Fruit fly (Drosophila melanogaster) whole organism, embryonic: ENCODE measurements around the gene CG5565.

Experiments
- Antp ChIP-seq: fragments of 200-800 bp; sonication (Bioruptor generic); optimal IDR thresholded peaks from 3 replicates; lab custom pipeline; 2016; ENCODE audit warnings: missing biosample characterization, missing genetic modification characterization
- Bdp1 ChIP-seq: fragments of 200-800 bp; sonication (Bioruptor generic); optimal IDR thresholded peaks from 3 replicates; lab custom pipeline; 2016; ENCODE audit warnings: missing biosample characterization, missing genetic modification characterization
- Blimp-1 ChIP-seq: fragments of 200-800 bp; sonication (Bioruptor generic); optimal IDR thresholded peaks from 3 replicates; lab custom pipeline; 2018; ENCODE audit warnings: missing biosample characterization, missing genetic modification characterization, mild to moderate bottlenecking, moderate library complexity, missing genetic modification reagents
- CG1024 ChIP-seq: fragments of 200-800 bp; sonication (Bioruptor generic); IDR thresholded peaks from 2 replicates; pipeline ENCODE4 v1.3.6; 2022; ENCODE audit warnings: missing biosample characterization, missing genetic modification characterization
- CG10366 ChIP-seq: fragments of 200-800 bp; sonication (Bioruptor generic); IDR thresholded peaks from 2 replicates; pipeline ENCODE4 v1.3.6; 2022; ENCODE audit warnings: missing biosample characterization, missing genetic modification characterization
- CG1233 ChIP-seq: fragments of 200-800 bp; sonication (Bioruptor generic); optimal IDR thresholded peaks from 4 replicates; lab custom pipeline; 2018; ENCODE audit warnings: missing biosample characterization, mild to moderate bottlenecking, missing genetic modification characterization
- CG15073 ChIP-seq: fragments of 200-800 bp; sonication (Bioruptor generic); optimal IDR thresholded peaks from 2 replicates; lab custom pipeline; 2016; ENCODE audit warnings: missing biosample characterization, missing genetic modification characterization
- CG15479 ChIP-seq: fragments of 200-800 bp; sonication (Bioruptor generic); optimal IDR thresholded peaks from 3 replicates; lab custom pipeline; 2019; ENCODE audit warnings: missing biosample characterization, mild to moderate bottlenecking, missing genetic modification characterization, moderate library complexity
- CG17802 ChIP-seq: fragments of 200-800 bp; sonication (Bioruptor generic); optimal IDR thresholded peaks from 2 replicates; lab custom pipeline; 2018; ENCODE audit warnings: missing biosample characterization, mild to moderate bottlenecking, missing genetic modification characterization, moderate library complexity
- CG2712 ChIP-seq: fragments of 200-800 bp; optimal IDR thresholded peaks from 3 replicates; lab custom pipeline; 2019; ENCODE audit warnings: missing biosample characterization, mild to moderate bottlenecking, missing genetic modification characterization, moderate library complexity
- CG3065 ChIP-seq: fragments of 200-800 bp; sonication (Bioruptor generic); optimal IDR thresholded peaks from 2 replicates; lab custom pipeline; 2016; ENCODE audit warnings: missing biosample characterization, missing genetic modification characterization
- CG31388 ChIP-seq: fragments of 200-800 bp; sonication (Bioruptor generic); optimal IDR thresholded peaks from 2 replicates; lab custom pipeline; 2016; ENCODE audit warnings: missing biosample characterization, missing genetic modification characterization
- CG3163 ChIP-seq: fragments of 200-800 bp; sonication (Bioruptor generic); optimal IDR thresholded peaks from 3 replicates; lab custom pipeline; 2016; ENCODE audit warnings: missing biosample characterization, missing genetic modification characterization
- CG4360 ChIP-seq: fragments of 200-800 bp; sonication (Bioruptor generic); IDR thresholded peaks from 2 replicates; pipeline ENCODE4 v1.3.6; 2022; ENCODE audit warnings: missing biosample characterization, missing genetic modification characterization
- CG6272 ChIP-seq: fragments of 200-800 bp; sonication (Bioruptor generic); IDR thresholded peaks from 2 replicates; pipeline ENCODE4 v1.3.6; 2022; ENCODE audit warnings: missing biosample characterization, missing genetic modification characterization
- CG6791 ChIP-seq: fragments of 200-800 bp; sonication (Bioruptor generic); IDR thresholded peaks from 3 replicates; pipeline ENCODE4 v1.3.6; 2022; ENCODE audit warnings: missing biosample characterization, missing genetic modification characterization; ENCODE audit not compliant: partially characterized antibody
- CG6854 ChIP-seq: fragments of 200-800 bp; sonication (Bioruptor generic); optimal IDR thresholded peaks from 3 replicates; lab custom pipeline; 2017; ENCODE audit warnings: missing biosample characterization, mild to moderate bottlenecking, missing genetic modification characterization
- CG8924 ChIP-seq: fragments of 200-800 bp; optimal IDR thresholded peaks from 3 replicates; lab custom pipeline; 2019; ENCODE audit warnings: missing biosample characterization, mild to moderate bottlenecking, missing genetic modification characterization, moderate library complexity
- D19A ChIP-seq: fragments of 200-800 bp; optimal IDR thresholded peaks from 3 replicates; lab custom pipeline; 2019; ENCODE audit warnings: missing biosample characterization, mild to moderate bottlenecking, missing genetic modification characterization, moderate library complexity
- Dref ChIP-seq: fragments of 200-800 bp; sonication (Bioruptor generic); IDR thresholded peaks from 2 replicates; pipeline ENCODE4 v1.3.6; 2022; ENCODE audit warnings: missing biosample characterization, missing genetic modification characterization
- Hmr ChIP-seq: fragments of 200-800 bp; sonication (Bioruptor generic); optimal IDR thresholded peaks from 3 replicates; lab custom pipeline; 2017; ENCODE audit warnings: mild to moderate bottlenecking, missing biosample characterization, missing genetic modification reagents, missing genetic modification characterization
- Hr78 ChIP-seq, 2 experiments: fragments of 200-800 bp in 1 of 2; fragments of >200 bp in 1 of 2; sonication (Bioruptor generic) in 1 of 2; optimal IDR thresholded peaks; 2 replicates each; lab custom pipeline; 2017 to 2019; ENCODE audit warnings: missing biosample characterization in 2 of 2, missing genetic modification characterization in 2 of 2, mild to moderate bottlenecking in 1 of 2, moderate library complexity in 1 of 2
- MBD-R2 ChIP-seq: fragments of 200-800 bp; sonication (Bioruptor generic); IDR thresholded peaks from 2 replicates; pipeline ENCODE4 v1.3.6; 2022; ENCODE audit warnings: missing biosample characterization, missing genetic modification characterization
- Mrtf ChIP-seq: fragments of 200-800 bp; sonication (Bioruptor generic); IDR thresholded peaks from 3 replicates; pipeline ENCODE4 v1.3.6; 2022; ENCODE audit warnings: missing biosample characterization, missing genetic modification characterization
- NC2α ChIP-seq: fragments of 200-800 bp; sonication (Bioruptor generic); optimal IDR thresholded peaks from 2 replicates; lab custom pipeline; 2016; ENCODE audit warnings: missing biosample characterization, missing genetic modification characterization
- Sry-β ChIP-seq: fragments of 200-800 bp; sonication (Bioruptor generic); optimal IDR thresholded peaks from 2 replicates; lab custom pipeline; 2018; ENCODE audit warnings: missing biosample characterization, mild to moderate bottlenecking, missing genetic modification characterization, moderate library complexity
- Sry-δ ChIP-seq: fragments of 200-800 bp; sonication (Bioruptor generic); optimal IDR thresholded peaks from 2 replicates; lab custom pipeline; 2016; ENCODE audit warnings: missing biosample characterization, missing genetic modification characterization
- ac ChIP-seq: fragments of 200-800 bp; sonication (Bioruptor generic); optimal IDR thresholded peaks from 3 replicates; lab custom pipeline; 2017; ENCODE audit warnings: missing biosample characterization, mild to moderate bottlenecking, missing genetic modification characterization
- bcd ChIP-seq: fragments of 200-800 bp; sonication (Bioruptor generic); optimal IDR thresholded peaks from 2 replicates; lab custom pipeline; 2017; ENCODE audit warnings: missing biosample characterization, mild to moderate bottlenecking, missing genetic modification characterization
- bigmax ChIP-seq: fragments of 200-800 bp; sonication (Bioruptor generic); optimal IDR thresholded peaks from 2 replicates; lab custom pipeline; 2018; ENCODE audit warnings: missing biosample characterization, mild to moderate bottlenecking, missing genetic modification characterization
- crol ChIP-seq: fragments of 200-800 bp; sonication (Bioruptor generic); IDR thresholded peaks from 2 replicates; pipeline ENCODE4 v1.3.6; 2022; ENCODE audit warnings: missing biosample characterization, missing genetic modification characterization
- ems ChIP-seq: fragments of 200-800 bp; sonication (Bioruptor generic); optimal IDR thresholded peaks from 3 replicates; lab custom pipeline; 2016; ENCODE audit warnings: missing biosample characterization, missing genetic modification characterization
- en ChIP-seq: fragments of 200-800 bp; sonication (Bioruptor generic); optimal IDR thresholded peaks from 2 replicates; lab custom pipeline; 2016; ENCODE audit warnings: missing biosample characterization, missing genetic modification characterization
- esg ChIP-seq: fragments of 200-800 bp; sonication (Bioruptor generic); conservative IDR thresholded peaks from 2 replicates; pipeline ENCODE4 v1.3.6; 2022; ENCODE audit warnings: missing biosample characterization, missing genetic modification characterization
- fu2 ChIP-seq: fragments of 200-800 bp; sonication (Bioruptor generic); optimal IDR thresholded peaks from 2 replicates; lab custom pipeline; 2016; ENCODE audit warnings: missing biosample characterization, missing genetic modification characterization
- gcm2 ChIP-seq: fragments of 200-800 bp; sonication (Bioruptor generic); optimal IDR thresholded peaks from 2 replicates; lab custom pipeline; 2016; ENCODE audit warnings: missing biosample characterization, missing genetic modification characterization
- gem ChIP-seq: fragments of 200-800 bp; sonication (Bioruptor generic); optimal IDR thresholded peaks from 2 replicates; lab custom pipeline; 2019; ENCODE audit warnings: missing biosample characterization, mild to moderate bottlenecking, missing genetic modification characterization, moderate library complexity
- gro ChIP-seq: fragments of 200-800 bp; sonication (Bioruptor generic); optimal IDR thresholded peaks from 2 replicates; lab custom pipeline; 2016; ENCODE audit warnings: missing biosample characterization, missing genetic modification characterization
- gt ChIP-seq: fragments of 200-800 bp; sonication (Bioruptor generic); IDR thresholded peaks from 2 replicates; pipeline ENCODE4 v1.3.6; 2022; ENCODE audit warnings: missing biosample characterization, missing genetic modification characterization
- hbn ChIP-seq: fragments of 200-800 bp; sonication (Bioruptor generic); IDR thresholded peaks from 2 replicates; pipeline ENCODE4 v1.3.6; 2022; ENCODE audit warnings: missing biosample characterization, missing genetic modification characterization; ENCODE audit not compliant: partially characterized antibody
- hth ChIP-seq: fragments of >200 bp; optimal IDR thresholded peaks from 2 replicates; lab custom pipeline; 2017; ENCODE audit warnings: inconsistent platforms
- insv ChIP-seq, 2 experiments: fragments of 200-800 bp; sonication (Bioruptor generic); optimal IDR thresholded peaks; 3 replicates each; lab custom pipeline; 2016 to 2018; ENCODE audit warnings: missing biosample characterization in 2 of 2, missing genetic modification characterization in 2 of 2
- lmd ChIP-seq: fragments of 200-800 bp; sonication (Bioruptor generic); IDR thresholded peaks from 2 replicates; pipeline ENCODE4 v1.3.6; 2022; ENCODE audit warnings: missing biosample characterization, missing genetic modification characterization
- nerfin-2 ChIP-seq: fragments of 200-800 bp; sonication (Bioruptor generic); IDR thresholded peaks from 2 replicates; pipeline ENCODE4 v1.3.6; 2022; ENCODE audit warnings: missing biosample characterization, missing genetic modification characterization; ENCODE audit not compliant: partially characterized antibody
- run ChIP-seq: fragments of 200-800 bp; sonication (Bioruptor generic); optimal IDR thresholded peaks from 3 replicates; lab custom pipeline; 2018; ENCODE audit warnings: missing biosample characterization, mild to moderate bottlenecking, missing genetic modification characterization
- sd ChIP-seq: fragments of 200-800 bp; sonication (Bioruptor generic); optimal IDR thresholded peaks from 3 replicates; lab custom pipeline; 2018; ENCODE audit warnings: missing biosample characterization, mild to moderate bottlenecking, missing genetic modification characterization, moderate library complexity
- shn ChIP-seq: fragments of 200-800 bp; sonication (Bioruptor generic); optimal IDR thresholded peaks from 3 replicates; lab custom pipeline; 2016; ENCODE audit warnings: missing biosample characterization, missing genetic modification characterization
- slou ChIP-seq: fragments of 200-800 bp; sonication (Bioruptor generic); optimal IDR thresholded peaks from 3 replicates; lab custom pipeline; 2016; ENCODE audit warnings: missing biosample characterization, missing genetic modification characterization
- toy ChIP-seq: fragments of 200-800 bp; sonication (Bioruptor generic); IDR thresholded peaks from 2 replicates; pipeline ENCODE4 v1.3.6; 2022; ENCODE audit warnings: missing biosample characterization, missing genetic modification characterization
- vvl ChIP-seq: fragments of 200-800 bp; sonication (Bioruptor generic); IDR thresholded peaks from 2 replicates; pipeline ENCODE4 v1.3.6; 2022; ENCODE audit warnings: missing biosample characterization, missing genetic modification characterization
- wor ChIP-seq: fragments of 200-800 bp; sonication (Bioruptor generic); IDR thresholded peaks from 2 replicates; pipeline ENCODE4 v1.3.6; 2022; ENCODE audit warnings: missing biosample characterization, missing genetic modification characterization
- zen ChIP-seq: fragments of 200-800 bp; sonication (Bioruptor generic); optimal IDR thresholded peaks from 3 replicates; lab custom pipeline; 2018; ENCODE audit warnings: missing biosample characterization, mild to moderate bottlenecking, missing genetic modification characterization, moderate library complexity

The CG5565 gene

DNA sequence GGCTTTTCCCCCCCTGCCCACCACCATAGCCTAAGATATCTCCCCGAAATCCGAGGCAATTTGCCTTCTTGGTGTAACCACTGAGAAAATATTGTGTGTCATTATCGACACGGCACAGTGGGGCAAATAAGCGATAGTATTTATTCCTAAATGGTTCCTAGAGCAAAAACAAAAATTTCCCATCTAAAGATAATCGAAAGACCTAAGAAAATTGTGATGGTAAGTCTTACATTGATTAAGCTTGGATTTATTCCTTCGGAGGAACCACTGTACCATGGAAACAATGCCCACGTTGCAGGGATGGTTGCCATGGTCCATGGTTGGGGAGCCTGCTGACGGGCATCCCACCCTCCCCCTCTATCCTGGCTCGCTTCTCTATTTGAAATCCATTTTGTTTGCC, 39.3 kb downstream of the CG5565 start (continued):
- TF ChIP-seq ems (GFP tag; lab: Kevin White, UChicago) (no peak), CG2712 (tag; lab: Kevin White, UChicago) (peak; percentile 28), CG8924 (tag; lab: Kevin White, UChicago) (peak; percentile 19), Blimp-1 (GFP tag; lab: Kevin White, UChicago) (peak; percentile 49), Bdp1 (GFP tag; lab: Kevin White, UChicago) (no peak), Sry-δ (GFP tag; lab: Kevin White, UChicago) (no peak), gro (GFP tag; lab: Kevin White, UChicago) (no peak), nerfin-2 (GFP tag; lab: Robert Waterston, UW) (no peak), CG17802 (tag; lab: Kevin White, UChicago) (no peak), slou (GFP tag; lab: Kevin White, UChicago) (peak; percentile 16), CG15073 (GFP tag; lab: Kevin White, UChicago) (no peak), MBD-R2 (GFP tag; lab: Robert Waterston, UW) (no peak), hbn (GFP tag; lab: Robert Waterston, UW) (no peak), CG31388 (GFP tag; lab: Kevin White, UChicago) (no peak), CG10366 (GFP tag; lab: Robert Waterston, UW) (peak; percentile 39; the same call in 1 of the 2 replicates), toy (GFP tag; lab: Robert Waterston, UW) (no peak), CG6791 (GFP tag; lab: Robert Waterston, UW) (no peak), hth (lab: Kevin White, UChicago) (no peak), Antp (peak; percentile 44), zen (tag; lab: Kevin White, UChicago) (no peak), shn (GFP tag; lab: Kevin White, UChicago) (peak; percentile 6), CG15479 (no peak), gt (GFP tag; lab: Robert Waterston, UW) (no peak), esg (no peak), bigmax (GFP tag; lab: Kevin White, UChicago) (no peak), Dref (no peak), Hr78 (GFP tag; optimal IDR thresholded peaks at IDR 0.05; lab: Kevin White, UChicago) (no peak), CG6272 (GFP tag; lab: Robert Waterston, UW) (no peak), CG1233 (no peak), lmd (GFP tag; lab: Robert Waterston, UW) (peak; percentile 28; the same call in 1 of the 2 replicates), sd (tag; lab: Kevin White, UChicago) (no peak), gem (tag; lab: Kevin White, UChicago) (peak; percentile 54), crol (GFP tag; lab: Robert Waterston, UW) (peak; percentile 9; the same call in 1 of the 2 replicates), wor (GFP tag; lab: Robert Waterston, UW) (no peak), bcd (GFP tag; lab: Kevin White, UChicago) (peak; percentile 23), CG1024 (GFP tag; lab: Robert Waterston, UW) (no peak), vvl (GFP tag; lab: Robert Waterston, UW) (peak; percentile 57), ac (GFP tag; lab: Kevin White, UChicago) (no peak), CG4360 (GFP tag; lab: Robert Waterston, UW) (no peak), CG6854 (no peak), en (GFP tag; lab: Kevin White, UChicago) (no peak), fu2 (GFP tag; lab: Kevin White, UChicago) (no peak), CG3163 (GFP tag; lab: Kevin White, UChicago) (no peak), run (no peak), Sry-β (GFP tag; lab: Kevin White, UChicago) (no peak), Hmr (GFP tag; lab: Kevin White, UChicago) (peak; percentile 53), Mrtf (GFP tag; lab: Robert Waterston, UW) (no peak), insv (GFP tag; optimal IDR thresholded peaks at IDR 0.05; lab: Kevin White, UChicago) (no peak), NC2α (no peak), CG3065 (GFP tag; lab: Kevin White, UChicago) (no peak), D19A (tag; lab: Kevin White, UChicago) (peak; percentile 12), gcm2 (GFP tag; lab: Kevin White, UChicago) (no peak)
